Fruit fly (Drosophila melanogaster) whole organism, embryonic: ENCODE results near the gene Trm7-32.

ENCODE experiments used
- CG10979 ChIP-seq: fragments of 200-800 bp; sonication (Bioruptor generic); optimal IDR thresholded peaks from 2 replicates; lab custom pipeline; 2018; ENCODE audit warnings: missing biosample characterization, mild to moderate bottlenecking, missing genetic modification characterization, moderate library complexity
- CG11504 ChIP-seq: fragments of 200-800 bp; sonication (Bioruptor generic); optimal IDR thresholded peaks from 3 replicates; lab custom pipeline; 2019; ENCODE audit warnings: missing biosample characterization, mild to moderate bottlenecking, missing genetic modification characterization, moderate library complexity
- CG13424 ChIP-seq: fragments of 200-800 bp; sonication (Bioruptor generic); optimal IDR thresholded peaks from 2 replicates; lab custom pipeline; 2019; ENCODE audit warnings: missing biosample characterization, mild to moderate bottlenecking, missing genetic modification characterization, moderate library complexity
- CG14965 ChIP-seq: fragments of 200-800 bp; sonication (Bioruptor generic); optimal IDR thresholded peaks from 2 replicates; lab custom pipeline; 2016; ENCODE audit warnings: missing biosample characterization, missing genetic modification characterization, borderline replicate concordance
- CG17359 ChIP-seq: fragments of 200-800 bp; sonication (Bioruptor generic); optimal IDR thresholded peaks from 3 replicates; lab custom pipeline; 2018; ENCODE audit warnings: missing biosample characterization, mild to moderate bottlenecking, missing genetic modification characterization, moderate library complexity
- CG2202 ChIP-seq: fragments of 200-800 bp; sonication (Bioruptor generic); optimal IDR thresholded peaks from 2 replicates; lab custom pipeline; 2018; ENCODE audit warnings: missing biosample characterization, mild to moderate bottlenecking, missing genetic modification characterization
- CG2712 ChIP-seq: fragments of 200-800 bp; optimal IDR thresholded peaks from 3 replicates; lab custom pipeline; 2019; ENCODE audit warnings: missing biosample characterization, mild to moderate bottlenecking, missing genetic modification characterization, moderate library complexity
- CG31441 ChIP-seq: fragments of 200-800 bp; sonication (Bioruptor generic); IDR thresholded peaks from 2 replicates; pipeline ENCODE4 v1.3.6; 2022; ENCODE audit warnings: missing biosample characterization, missing genetic modification characterization
- CG32772 ChIP-seq: fragments of 200-800 bp; sonication (Bioruptor generic); IDR thresholded peaks from 2 replicates; pipeline ENCODE4 v1.3.6; 2022; ENCODE audit warnings: missing biosample characterization, missing genetic modification characterization
- CG3407 ChIP-seq: fragments of 200-800 bp; sonication (Bioruptor generic); optimal IDR thresholded peaks from 2 replicates; lab custom pipeline; 2018; ENCODE audit warnings: missing biosample characterization, mild to moderate bottlenecking, missing genetic modification characterization
- CG34376 ChIP-seq: fragments of 200-800 bp; sonication (Bioruptor generic); optimal IDR thresholded peaks from 2 replicates; lab custom pipeline; 2018; ENCODE audit warnings: missing biosample characterization, mild to moderate bottlenecking, missing genetic modification characterization
- CG3847 ChIP-seq: fragments of 200-800 bp; sonication (Bioruptor generic); IDR thresholded peaks from 2 replicates; pipeline ENCODE4 v1.3.6; 2022; ENCODE audit warnings: missing biosample characterization, missing genetic modification characterization
- CG4424 ChIP-seq: fragments of 200-800 bp; sonication (Bioruptor generic); optimal IDR thresholded peaks from 3 replicates; lab custom pipeline; 2016; ENCODE audit warnings: missing biosample characterization, missing genetic modification characterization
- CG5953 ChIP-seq: fragments of 200-800 bp; sonication (Bioruptor generic); IDR thresholded peaks from 2 replicates; pipeline ENCODE4 v1.3.6; 2022; ENCODE audit warnings: missing biosample characterization, missing genetic modification characterization
- CG7928 ChIP-seq: fragments of 200-800 bp; sonication (Bioruptor generic); optimal IDR thresholded peaks from 2 replicates; lab custom pipeline; 2017; ENCODE audit warnings: missing biosample characterization, mild to moderate bottlenecking, missing genetic modification characterization
- CG8281 ChIP-seq: fragments of 200-800 bp; sonication (Bioruptor generic); optimal IDR thresholded peaks from 2 replicates; lab custom pipeline; 2018; ENCODE audit warnings: missing biosample characterization, mild to moderate bottlenecking, missing genetic modification characterization, moderate library complexity
- CG8388 ChIP-seq: fragments of 200-800 bp; sonication (Bioruptor generic); optimal IDR thresholded peaks from 2 replicates; lab custom pipeline; 2019; ENCODE audit warnings: missing biosample characterization, mild to moderate bottlenecking, missing genetic modification characterization, moderate library complexity
- CG9727 ChIP-seq: fragments of 200-800 bp; sonication (Bioruptor generic); optimal IDR thresholded peaks from 3 replicates; lab custom pipeline; 2017; ENCODE audit warnings: missing biosample characterization, mild to moderate bottlenecking, missing genetic modification characterization
- D ChIP-seq, 2 experiments: fragments of 200-800 bp in 1 of 2; fragments of >200 bp in 1 of 2; sonication (Bioruptor generic) in 1 of 2; optimal IDR thresholded peaks; 2 replicates in 1 of 2; 3 replicates in 1 of 2; lab custom pipeline; 2017; ENCODE audit warnings: mild to moderate bottlenecking in 1 of 2, missing biosample characterization in 1 of 2, missing genetic modification characterization in 1 of 2, missing genetic modification reagents in 1 of 2
- Dek ChIP-seq: fragments of 200-800 bp; sonication (Bioruptor generic); optimal IDR thresholded peaks from 3 replicates; lab custom pipeline; 2019; ENCODE audit warnings: missing biosample characterization, mild to moderate bottlenecking, missing genetic modification characterization, moderate library complexity
- Drgx ChIP-seq: fragments of 200-800 bp; sonication (Bioruptor generic); IDR thresholded peaks from 2 replicates; pipeline ENCODE4 v1.3.6; 2022; ENCODE audit warnings: missing biosample characterization, missing genetic modification characterization
- Hr3 ChIP-seq: fragments of 200-800 bp; sonication (Bioruptor generic); optimal IDR thresholded peaks from 3 replicates; lab custom pipeline; 2016; ENCODE audit warnings: missing biosample characterization, missing genetic modification characterization
- Max ChIP-seq: fragments of 200-800 bp; sonication (Bioruptor generic); optimal IDR thresholded peaks from 2 replicates; lab custom pipeline; 2016; ENCODE audit warnings: missing biosample characterization, mild to moderate bottlenecking, missing genetic modification characterization
- NC2β ChIP-seq: fragments of 200-800 bp; sonication (Bioruptor generic); optimal IDR thresholded peaks from 2 replicates; lab custom pipeline; 2016; ENCODE audit warnings: missing biosample characterization, missing genetic modification characterization
- Nf-YA ChIP-seq: fragments of 200-800 bp; sonication (Bioruptor generic); IDR thresholded peaks from 2 replicates; pipeline ENCODE4 v1.3.6; 2022; ENCODE audit warnings: missing biosample characterization, missing genetic modification characterization
- Nf-YC ChIP-seq: fragments of 200-800 bp; optimal IDR thresholded peaks from 3 replicates; lab custom pipeline; 2019; ENCODE audit warnings: missing biosample characterization, mild to moderate bottlenecking, missing genetic modification characterization, moderate library complexity
- PHDP ChIP-seq: fragments of 200-800 bp; sonication (Bioruptor generic); optimal IDR thresholded peaks from 3 replicates; lab custom pipeline; 2018; ENCODE audit warnings: missing biosample characterization, mild to moderate bottlenecking, missing genetic modification characterization, moderate library complexity
- Rfx ChIP-seq: fragments of 200-800 bp; sonication (Bioruptor generic); IDR thresholded peaks from 2 replicates; pipeline ENCODE4 v1.3.6; 2022; ENCODE audit warnings: missing biosample characterization, missing genetic modification characterization
- Sox100B ChIP-seq: fragments of 200-800 bp; sonication (Bioruptor generic); optimal IDR thresholded peaks from 3 replicates; lab custom pipeline; 2018; ENCODE audit warnings: missing biosample characterization, mild to moderate bottlenecking, missing genetic modification characterization
- Ssrp ChIP-seq: fragments of 200-800 bp; sonication (Bioruptor generic); optimal IDR thresholded peaks from 2 replicates; lab custom pipeline; 2018; ENCODE audit warnings: missing biosample characterization, mild to moderate bottlenecking, missing genetic modification characterization, moderate library complexity
- Xbp1 ChIP-seq: fragments of 200-800 bp; sonication (Bioruptor generic); optimal IDR thresholded peaks from 3 replicates; lab custom pipeline; 2016; ENCODE audit warnings: missing biosample characterization, mild to moderate bottlenecking, missing genetic modification characterization
- aop ChIP-seq: fragments of 200-800 bp; sonication (Bioruptor generic); IDR thresholded peaks from 2 replicates; pipeline ENCODE4 v1.3.6; 2022; ENCODE audit warnings: missing biosample characterization, missing genetic modification characterization
- az2 ChIP-seq: fragments of 200-800 bp; sonication (Bioruptor generic); optimal IDR thresholded peaks from 3 replicates; lab custom pipeline; 2016; ENCODE audit warnings: missing biosample characterization, missing genetic modification characterization
- dmrt11E ChIP-seq: fragments of 200-800 bp; sonication (Bioruptor generic); optimal IDR thresholded peaks from 3 replicates; lab custom pipeline; 2018; ENCODE audit warnings: missing biosample characterization, mild to moderate bottlenecking, missing genetic modification characterization, moderate library complexity
- esg ChIP-seq: fragments of 200-800 bp; sonication (Bioruptor generic); conservative IDR thresholded peaks from 2 replicates; pipeline ENCODE4 v1.3.6; 2022; ENCODE audit warnings: missing biosample characterization, missing genetic modification characterization
- gcm ChIP-seq: fragments of 200-800 bp; sonication (Bioruptor generic); optimal IDR thresholded peaks from 2 replicates; lab custom pipeline; 2019; ENCODE audit warnings: missing biosample characterization, mild to moderate bottlenecking, missing genetic modification characterization, moderate library complexity
- grau ChIP-seq: fragments of 200-800 bp; optimal IDR thresholded peaks from 3 replicates; lab custom pipeline; 2019; ENCODE audit warnings: missing biosample characterization, mild to moderate bottlenecking, missing genetic modification characterization, moderate library complexity
- jing ChIP-seq: fragments of 200-800 bp; sonication (Bioruptor generic); optimal IDR thresholded peaks from 2 replicates; lab custom pipeline; 2018; ENCODE audit warnings: missing biosample characterization, mild to moderate bottlenecking, missing genetic modification characterization
- lmd ChIP-seq: fragments of 200-800 bp; sonication (Bioruptor generic); IDR thresholded peaks from 2 replicates; pipeline ENCODE4 v1.3.6; 2022; ENCODE audit warnings: missing biosample characterization, missing genetic modification characterization
- lola ChIP-seq, 3 experiments: fragments of >200 bp in 2 of 3; fragments of 200-800 bp in 1 of 3; sonication (Bioruptor generic) in 1 of 3; optimal IDR thresholded peaks; 2 replicates each; lab custom pipeline; 2017 to 2019; ENCODE audit warnings: missing biosample characterization in 3 of 3, missing genetic modification characterization in 3 of 3, mild to moderate bottlenecking in 1 of 3, moderate library complexity in 1 of 3
- lov ChIP-seq, 2 experiments: fragments of 200-800 bp in 1 of 2; fragments of >200 bp in 1 of 2; sonication (Bioruptor generic) in 1 of 2; IDR thresholded peaks in 1 of 2; optimal IDR thresholded peaks in 1 of 2; 2 replicates in 1 of 2; 3 replicates in 1 of 2; pipeline versions ENCODE4 v1.3.6 to Lab custom; 2017 to 2022; ENCODE audit warnings: missing biosample characterization in 1 of 2, missing genetic modification characterization in 1 of 2
- repo ChIP-seq: fragments of 200-800 bp; sonication (Bioruptor generic); optimal IDR thresholded peaks from 2 replicates; lab custom pipeline; 2016; ENCODE audit warnings: missing biosample characterization, missing genetic modification characterization
- salm ChIP-seq: fragments of 200-800 bp; sonication (Bioruptor generic); optimal IDR thresholded peaks from 2 replicates; lab custom pipeline; 2018; ENCODE audit warnings: missing biosample characterization, mild to moderate bottlenecking, missing genetic modification characterization
- seq ChIP-seq: fragments of 200-800 bp; sonication (Bioruptor generic); IDR thresholded peaks from 2 replicates; pipeline ENCODE4 v1.3.6; 2022; ENCODE audit warnings: missing biosample characterization, missing genetic modification characterization
- sr ChIP-seq: fragments of 200-800 bp; sonication (Bioruptor generic); IDR thresholded peaks from 3 replicates; pipeline ENCODE4 v1.3.6; 2022; ENCODE audit warnings: missing biosample characterization, missing genetic modification characterization
- ttk ChIP-seq: fragments of 200-800 bp; sonication (Bioruptor generic); IDR thresholded peaks from 2 replicates; pipeline ENCODE4 v2.1.2; 2022; ENCODE audit warnings: missing biosample characterization, missing genetic modification characterization
- zf30C ChIP-seq: fragments of 200-800 bp; sonication (Bioruptor generic); optimal IDR thresholded peaks from 3 replicates; lab custom pipeline; 2018; ENCODE audit warnings: missing biosample characterization, mild to moderate bottlenecking, missing genetic modification characterization

Trm7-32 gene

dm6 chr3R:17043570-17043923 is 3.1 kb downstream of the Trm7-32 start (continued):
- TF ChIP-seq lov (optimal IDR thresholded peaks at IDR 0.05; lab: Kevin White, UChicago) = no peak
- TF ChIP-seq lov (GFP tag; IDR thresholded peaks at IDR 0.05; lab: Robert Waterston, UW) = no peak
- no peak for TF ChIP-seq CG8281 (tag; lab: Kevin White, UChicago)
- TF ChIP-seq CG7928 (GFP tag; lab: Kevin White, UChicago) = no peak
- peak; percentile 1 for TF ChIP-seq D (optimal IDR thresholded peaks at IDR 0.05; lab: Kevin White, UChicago)
- no peak for TF ChIP-seq D (GFP tag; optimal IDR thresholded peaks at IDR 0.05; lab: Kevin White, UChicago)

DNA sequence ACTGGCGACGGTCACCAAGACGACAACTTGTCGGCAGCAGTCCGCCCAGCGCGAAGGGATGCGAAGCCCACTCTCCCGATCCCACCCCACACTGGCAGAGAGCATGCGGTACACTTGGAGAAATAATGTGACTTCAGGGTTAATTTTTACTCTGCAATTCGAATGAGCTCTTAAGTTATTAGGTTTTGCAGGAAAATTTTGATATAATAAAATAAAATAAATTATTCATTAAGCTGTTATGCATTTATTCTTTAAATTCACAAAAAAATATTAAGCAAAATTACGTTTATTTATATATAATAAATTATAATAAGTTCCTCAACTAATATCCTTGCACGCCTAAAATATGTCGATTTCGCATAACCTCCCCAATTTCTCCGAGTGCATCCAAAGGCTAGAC is 8.4 kb downstream of the Trm7-32 start:
- no peak for TF ChIP-seq sr (GFP tag; lab: Robert Waterston, UW)
- TF ChIP-seq seq (GFP tag; lab: Robert Waterston, UW) = 0 out of 2 replicates have a peak, but pooled peaks have one; percentile 29
- TF ChIP-seq CG14965 (GFP tag; lab: Kevin White, UChicago) = no peak
- peak; percentile 32 for TF ChIP-seq CG11504 (tag; lab: Kevin White, UChicago)
- peak; percentile 52 for TF ChIP-seq grau (tag; lab: Kevin White, UChicago)
- TF ChIP-seq aop = no peak
- peak; percentile 64 for TF ChIP-seq CG2712 (tag; lab: Kevin White, UChicago)
- TF ChIP-seq Xbp1 (GFP tag; lab: Kevin White, UChicago) = peak; percentile 23
- TF ChIP-seq Nf-YC (tag; lab: Kevin White, UChicago) = peak; percentile 8
- no peak for TF ChIP-seq Nf-YA (GFP tag; lab: Robert Waterston, UW)
- peak; percentile 69 for TF ChIP-seq CG31441 (GFP tag; lab: Robert Waterston, UW)
- TF ChIP-seq CG9727 = peak; percentile 26
- TF ChIP-seq Rfx (GFP tag; lab: Robert Waterston, UW) = 0 out of 2 replicates have a peak, but pooled peaks have one; percentile 41
- TF ChIP-seq Drgx (GFP tag; lab: Robert Waterston, UW) = peak; percentile 18; the same call in 1 of the 2 replicates
- TF ChIP-seq CG2202 (tag; lab: Kevin White, UChicago) = peak; percentile 25
- peak; percentile 39 for TF ChIP-seq CG8388 (GFP tag; lab: Kevin White, UChicago)
- peak; percentile 63 for TF ChIP-seq dmrt11E
- peak; percentile 54 for TF ChIP-seq Ssrp
- peak; percentile 31 for TF ChIP-seq PHDP (tag; lab: Kevin White, UChicago)
- TF ChIP-seq salm (tag; lab: Kevin White, UChicago) = no peak
- peak; percentile 28 for TF ChIP-seq Hr3 (GFP tag; lab: Kevin White, UChicago)
- 0 out of 2 replicates have a peak, but pooled peaks have one; percentile 12 for TF ChIP-seq lmd (GFP tag; lab: Robert Waterston, UW)
- peak; percentile 51; the same call in 1 of the 2 replicates for TF ChIP-seq esg (GFP tag; lab: Robert Waterston, UW)
- no peak for TF ChIP-seq CG34376 (GFP tag; lab: Kevin White, UChicago)
- TF ChIP-seq Sox100B = peak; percentile 7
- TF ChIP-seq CG5953 (GFP tag; lab: Robert Waterston, UW) = 0 out of 2 replicates have a peak, but pooled peaks have one; percentile 11
- TF ChIP-seq CG4424 (GFP tag; lab: Kevin White, UChicago) = no peak
- TF ChIP-seq jing (GFP tag; lab: Kevin White, UChicago) = no peak
- peak; percentile 23 for TF ChIP-seq zf30C (GFP tag; lab: Kevin White, UChicago)
- TF ChIP-seq CG10979 (tag; lab: Kevin White, UChicago) = peak; percentile 35
- TF ChIP-seq gcm (GFP tag; lab: Kevin White, UChicago) = peak; percentile 23
- TF ChIP-seq Max (GFP tag; lab: Kevin White, UChicago) = no peak
- TF ChIP-seq CG3847 (GFP tag; lab: Robert Waterston, UW) = peak; percentile 27; the same call in 1 of the 2 replicates
- TF ChIP-seq CG17359 = peak; percentile 7
- TF ChIP-seq az2 (GFP tag; lab: Kevin White, UChicago) = peak; percentile 23
- peak; percentile 11 for TF ChIP-seq CG3407
- no peak for TF ChIP-seq repo (GFP tag; lab: Kevin White, UChicago)
- 0 out of 2 replicates have a peak, but pooled peaks have one; percentile 26 for TF ChIP-seq CG32772 (GFP tag; lab: Robert Waterston, UW)
- TF ChIP-seq NC2β (GFP tag; lab: Kevin White, UChicago) = no peak
- TF ChIP-seq ttk (GFP tag; lab: Robert Waterston, UW) = 0 out of 2 replicates have a peak, but pooled peaks have one; percentile 35
- TF ChIP-seq lola (GFP tag; optimal IDR thresholded peaks at IDR 0.05; lab: Kevin White, UChicago) = peak in 1 of 3 experiments; percentile 41
- TF ChIP-seq Dek (tag; lab: Kevin White, UChicago) = peak; percentile 5
- TF ChIP-seq CG13424 (tag; lab: Kevin White, UChicago) = peak; percentile 40
